Worm (Caenorhabditis elegans): ENCODE data around the gene srx-96.

The srx-96 gene

DNA sequence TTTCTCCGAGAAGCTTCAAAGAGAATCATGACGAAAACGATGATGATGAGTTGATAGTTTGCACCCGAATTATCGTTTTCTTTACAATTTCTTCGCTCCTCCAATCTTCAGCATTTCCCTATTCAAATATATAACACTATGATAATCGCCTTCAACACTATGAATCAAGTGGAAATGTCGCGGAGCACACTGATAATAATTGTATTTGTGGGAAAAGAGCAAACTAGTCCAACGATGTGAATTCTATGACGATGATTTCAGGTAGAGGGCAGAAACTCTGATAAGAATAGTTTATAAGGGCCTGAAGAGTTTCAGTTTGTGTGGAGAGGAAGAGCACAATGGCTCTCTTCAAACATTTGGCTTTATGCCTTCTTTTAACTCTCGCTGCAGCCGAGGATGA is 5.4 kb downstream of the srx-96 start, which contains the start of gene T01D3.6:
TSS of gene T01D3.6 (plus strand) at position 294 of the 400 bp plus-strand sequence.
- TF ChIP-seq elt-1 (tag; optimal IDR thresholded peaks at IDR 0.05), result no peak
- peak; percentile 34 for TF ChIP-seq gmeb-1 (tag; optimal IDR thresholded peaks at IDR 0.05)
- TF ChIP-seq fos-1 (tag; optimal IDR thresholded peaks at IDR 0.05), result peak; percentile 88
- no peak for TF ChIP-seq ZK546.5 (tag; optimal IDR thresholded peaks at IDR 0.05)
- TF ChIP-seq nhr-237 (tag; optimal IDR thresholded peaks at IDR 0.05), result no peak
- TF ChIP-seq R02D3.7 (tag; optimal IDR thresholded peaks at IDR 0.05), result no peak
- TF ChIP-seq mbf-1 (tag; optimal IDR thresholded peaks at IDR 0.05), result no peak
- no peak for TF ChIP-seq lsy-2 (tag; optimal IDR thresholded peaks at IDR 0.05)
- peak; percentile 56 for TF ChIP-seq sma-9 (GFP tag; optimal IDR thresholded peaks at IDR 0.05)
- no peak for TF ChIP-seq sma-9 (tag; optimal IDR thresholded peaks at IDR 0.05)
- no peak for TF ChIP-seq lin-11 (tag; optimal IDR thresholded peaks at IDR 0.05)
- TF ChIP-seq crh-2 (tag; optimal IDR thresholded peaks at IDR 0.05), result no peak
- TF ChIP-seq skn-1 (tag; optimal IDR thresholded peaks at IDR 0.05), result no peak

DNA sequence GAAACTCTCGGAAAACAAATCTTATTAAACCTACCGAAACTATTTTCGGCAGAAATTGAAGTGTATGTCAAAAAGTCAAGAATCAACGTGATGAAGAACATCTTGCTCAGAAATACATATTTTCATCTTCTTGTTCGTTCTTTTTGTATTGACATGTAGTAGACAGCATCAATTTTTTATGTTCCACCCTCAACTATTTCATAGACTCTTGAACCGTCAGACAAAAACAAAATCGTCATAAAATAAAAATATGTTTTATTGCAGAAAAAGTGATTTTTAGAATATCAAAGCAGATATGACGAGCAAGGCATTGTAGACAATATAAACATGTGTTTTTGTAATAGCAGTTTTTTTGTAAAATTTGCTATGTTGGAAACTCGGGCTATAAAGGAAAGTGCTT is 13.6 kb downstream of the srx-96 start, which contains the start of gene F35E12.2:
TSS of gene F35E12.2 (minus strand) at position 101 of the 400 bp plus-strand sequence.
- no peak for TF ChIP-seq peb-1 (tag; optimal IDR thresholded peaks at IDR 0.05)
- TF ChIP-seq gmeb-1 (tag; optimal IDR thresholded peaks at IDR 0.05), result no peak
- TF ChIP-seq unc-39 (tag; optimal IDR thresholded peaks at IDR 0.05), result no peak
- no peak for TF ChIP-seq lsy-2 (tag; optimal IDR thresholded peaks at IDR 0.05)
- TF ChIP-seq nhr-21 (tag; optimal IDR thresholded peaks at IDR 0.05), result no peak
- no peak for TF ChIP-seq ceh-16 (tag; optimal IDR thresholded peaks at IDR 0.05)
- TF ChIP-seq unc-62 (GFP tag; optimal IDR thresholded peaks at IDR 0.05), result no peak
- no peak for TF ChIP-seq ztf-4 (tag; optimal IDR thresholded peaks at IDR 0.05)
- TF ChIP-seq sma-9 (GFP tag; optimal IDR thresholded peaks at IDR 0.05), result no peak
- no peak for TF ChIP-seq sma-9 (tag; optimal IDR thresholded peaks at IDR 0.05)

DNA sequence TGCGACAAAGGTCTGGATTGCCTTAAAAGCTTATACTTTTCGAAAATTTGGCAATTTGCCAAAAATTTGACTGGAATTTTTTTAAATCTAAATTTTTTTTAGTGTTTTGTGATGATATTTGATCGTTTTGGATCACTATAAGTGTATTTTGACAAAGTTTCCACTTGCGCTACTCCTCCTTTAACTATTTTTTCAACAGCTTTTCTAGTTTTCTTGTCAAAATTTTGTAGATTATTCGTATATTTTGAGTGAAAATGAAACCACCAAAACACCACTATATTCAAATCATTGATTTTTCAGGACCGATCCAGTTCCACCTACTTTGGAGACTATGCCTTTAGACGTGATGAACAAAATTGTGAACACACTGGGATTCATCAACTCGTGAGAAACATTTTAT is 14.4 kb downstream of the srx-96 start, which contains the start of gene fbxa-181:
TSS of gene fbxa-181 (plus strand) at position 301 of the 400 bp plus-strand sequence.
- no peak for TF ChIP-seq lin-39 (tag; optimal IDR thresholded peaks at IDR 0.05)
- no peak for TF ChIP-seq nhr-21 (tag; optimal IDR thresholded peaks at IDR 0.05)
- no peak for TF ChIP-seq ZK546.5 (tag; optimal IDR thresholded peaks at IDR 0.05)
- TF ChIP-seq gmeb-1 (tag; optimal IDR thresholded peaks at IDR 0.05), result no peak
- no peak for TF ChIP-seq lsy-2 (tag; optimal IDR thresholded peaks at IDR 0.05)

DNA sequence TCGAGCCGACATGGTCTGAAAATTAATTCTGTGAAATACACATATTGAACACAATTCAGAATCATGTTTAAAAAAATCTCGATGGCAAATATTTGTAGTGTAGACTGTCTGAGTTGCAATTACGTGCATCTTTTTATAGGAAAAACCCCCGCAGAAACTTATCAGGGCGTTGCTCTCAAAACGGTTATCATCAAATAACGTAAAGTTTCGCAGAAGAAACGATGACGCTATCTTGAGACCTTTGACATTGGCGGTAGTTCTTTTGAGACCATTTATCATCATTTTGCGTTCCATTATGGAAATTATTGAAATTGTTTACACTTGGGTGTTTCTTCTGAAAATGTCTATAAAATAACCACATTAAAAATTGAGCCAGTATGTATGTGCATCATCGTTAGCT is 19.6 kb downstream of the srx-96 start, which contains the start of gene dct-17:
TSS of gene dct-17 (minus strand) at position 23 of the 400 bp plus-strand sequence.
- TF ChIP-seq fos-1 (tag; optimal IDR thresholded peaks at IDR 0.05), result peak; percentile 91
- no peak for TF ChIP-seq sma-3 (GFP tag; optimal IDR thresholded peaks at IDR 0.05)
- peak; percentile 48 for TF ChIP-seq skn-1 (tag; optimal IDR thresholded peaks at IDR 0.05)

DNA sequence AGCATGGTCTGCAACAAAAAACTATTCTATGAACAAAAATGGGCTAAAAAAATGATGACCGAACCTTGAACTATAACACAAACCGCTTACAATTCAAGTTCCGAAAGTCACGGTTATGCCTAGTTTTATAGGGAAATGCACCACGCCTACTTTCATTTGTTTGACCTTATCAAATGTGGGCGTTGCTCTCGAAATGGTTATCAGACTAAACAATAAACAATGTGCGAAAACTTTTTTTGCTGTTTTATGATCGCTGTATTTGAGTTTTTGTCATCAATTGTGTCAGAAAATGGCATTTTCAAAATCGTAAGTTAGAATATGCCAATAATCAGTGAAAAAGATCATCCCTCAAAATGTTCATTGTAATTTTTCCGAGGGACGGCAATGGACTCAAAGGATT is 25.0 kb downstream of the srx-96 start, which contains the start of gene F35E12.6:
TSS of gene F35E12.6 (minus strand) at position 101 of the 400 bp plus-strand sequence.
- TF ChIP-seq lin-39 (tag; optimal IDR thresholded peaks at IDR 0.05) (no peak), fos-1 (tag; optimal IDR thresholded peaks at IDR 0.05) (peak; percentile 19)

DNA sequence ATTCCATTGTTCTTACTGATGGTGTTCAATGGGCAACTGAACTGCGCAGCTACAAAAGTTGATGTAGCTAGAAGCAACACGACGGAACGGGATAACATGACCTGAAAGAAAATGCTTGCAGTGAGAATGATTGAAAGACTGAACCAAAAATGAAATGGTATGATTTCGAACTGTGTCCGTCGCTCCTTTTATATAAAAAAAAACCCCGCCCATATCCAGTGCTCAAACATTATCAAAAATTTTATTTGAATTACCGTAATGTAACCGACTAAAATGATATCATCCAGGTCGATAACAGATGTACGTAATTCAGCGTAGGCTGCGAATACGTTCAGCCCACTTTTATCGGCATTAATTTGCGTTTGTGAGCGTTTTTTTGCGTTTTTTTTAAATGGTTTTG is 27.2 kb downstream of the srx-96 start, which contains the start of gene irg-5:
TSS of gene irg-5 (minus strand) at position 101 of the 400 bp plus-strand sequence.
- TF ChIP-seq zag-1 (tag; optimal IDR thresholded peaks at IDR 0.05), result no peak
- TF ChIP-seq fos-1 (tag; optimal IDR thresholded peaks at IDR 0.05), result no peak
- no peak for TF ChIP-seq egl-27 (tag; optimal IDR thresholded peaks at IDR 0.05)
- TF ChIP-seq mab-5 (tag; optimal IDR thresholded peaks at IDR 0.05), result no peak
- TF ChIP-seq mdl-1 (tag; optimal IDR thresholded peaks at IDR 0.05), result no peak
- TF ChIP-seq nhr-10 (tag; optimal IDR thresholded peaks at IDR 0.05), result no peak
- TF ChIP-seq sem-4 (tag; optimal IDR thresholded peaks at IDR 0.05), result no peak
- TF ChIP-seq unc-55 (GFP tag; optimal IDR thresholded peaks at IDR 0.05), result no peak
- no peak for TF ChIP-seq lsy-2 (tag; optimal IDR thresholded peaks at IDR 0.05)
- no peak for TF ChIP-seq elt-3 (tag; optimal IDR thresholded peaks at IDR 0.05)
- TF ChIP-seq sma-9 (GFP tag; optimal IDR thresholded peaks at IDR 0.05), result no peak
- no peak for TF ChIP-seq sma-9 (tag; optimal IDR thresholded peaks at IDR 0.05)
- TF ChIP-seq alr-1 (tag; optimal IDR thresholded peaks at IDR 0.05), result no peak
- TF ChIP-seq nhr-21 (tag; optimal IDR thresholded peaks at IDR 0.05), result no peak
- no peak for TF ChIP-seq ztf-11 (tag; optimal IDR thresholded peaks at IDR 0.05)
- no peak for TF ChIP-seq nhr-12 (tag; optimal IDR thresholded peaks at IDR 0.05)
- no peak for TF ChIP-seq elt-1 (tag; optimal IDR thresholded peaks at IDR 0.05)
- TF ChIP-seq nhr-129 (tag; optimal IDR thresholded peaks at IDR 0.05), result no peak
- no peak for TF ChIP-seq mbf-1 (tag; optimal IDR thresholded peaks at IDR 0.05)
